Fruit fly (Drosophila melanogaster) whole organism, prepupa: ENCODE results near the gene CG31251.

Experiments used
- Blimp-1 ChIP-seq: fragments of 200-800 bp; sonication (Bioruptor generic); optimal IDR thresholded peaks from 3 replicates; lab custom pipeline; 2017; ENCODE audit warnings: missing biosample characterization, missing genetic modification characterization, mild to moderate bottlenecking, moderate library complexity, missing genetic modification reagents
- CG10631 ChIP-seq: fragments of 200-800 bp; sonication (Bioruptor generic); optimal IDR thresholded peaks from 2 replicates; lab custom pipeline; 2016; ENCODE audit warnings: missing biosample characterization, missing genetic modification characterization
- CG11294 ChIP-seq: fragments of 200-800 bp; sonication (Bioruptor generic); IDR thresholded peaks from 2 replicates; pipeline ENCODE4 v1.3.6; 2022; ENCODE audit warnings: missing biosample characterization, missing genetic modification characterization
- CG1621 ChIP-seq: fragments of 200-800 bp; sonication (Bioruptor generic); optimal IDR thresholded peaks from 3 replicates; lab custom pipeline; 2018; ENCODE audit warnings: missing biosample characterization, mild to moderate bottlenecking, missing genetic modification characterization
- CG16779 ChIP-seq: fragments of 200-800 bp; sonication (Bioruptor generic); optimal IDR thresholded peaks from 3 replicates; lab custom pipeline; 2017; ENCODE audit warnings: missing biosample characterization, mild to moderate bottlenecking, missing genetic modification characterization
- CG3032 ChIP-seq: fragments of 200-800 bp; optimal IDR thresholded peaks from 2 replicates; lab custom pipeline; 2019; ENCODE audit warnings: missing biosample characterization, mild to moderate bottlenecking, missing genetic modification characterization, moderate library complexity
- CG31627 ChIP-seq: fragments of 200-800 bp; sonication (Bioruptor generic); optimal IDR thresholded peaks from 3 replicates; lab custom pipeline; 2016; ENCODE audit warnings: missing biosample characterization, missing genetic modification characterization
- CG32006 ChIP-seq: fragments of 200-800 bp; sonication (Bioruptor generic); optimal IDR thresholded peaks from 3 replicates; lab custom pipeline; 2017; ENCODE audit warnings: missing biosample characterization, mild to moderate bottlenecking, missing genetic modification characterization
- CG6163 ChIP-seq: fragments of 200-800 bp; sonication (Bioruptor generic); IDR thresholded peaks from 3 replicates; pipeline ENCODE4 v1.3.6; 2022; ENCODE audit warnings: missing biosample characterization, missing genetic modification characterization
- CG6276 ChIP-seq: fragments of 200-800 bp; sonication (Bioruptor generic); optimal IDR thresholded peaks from 2 replicates; lab custom pipeline; 2017; ENCODE audit warnings: missing biosample characterization, mild to moderate bottlenecking, missing genetic modification characterization
- CG6808 ChIP-seq: fragments of 200-800 bp; sonication (Bioruptor generic); optimal IDR thresholded peaks from 3 replicates; lab custom pipeline; 2017; ENCODE audit warnings: missing biosample characterization, missing genetic modification characterization, mild to moderate bottlenecking, moderate library complexity, missing genetic modification reagents
- CG6854 ChIP-seq: fragments of 200-800 bp; sonication (Bioruptor generic); optimal IDR thresholded peaks from 2 replicates; lab custom pipeline; 2017; ENCODE audit warnings: missing biosample characterization, mild to moderate bottlenecking, missing genetic modification characterization
- CG8119 ChIP-seq: fragments of 200-800 bp; sonication (Bioruptor generic); IDR thresholded peaks from 3 replicates; pipeline ENCODE4 v1.3.6; 2022; ENCODE audit warnings: missing biosample characterization, missing genetic modification characterization
- CG8632 ChIP-seq: fragments of 200-800 bp; sonication (Bioruptor generic); optimal IDR thresholded peaks from 3 replicates; lab custom pipeline; 2016; ENCODE audit warnings: missing biosample characterization, missing genetic modification characterization
- Eip75B ChIP-seq: fragments of 200-800 bp; sonication (Bioruptor generic); optimal IDR thresholded peaks from 3 replicates; lab custom pipeline; 2016; ENCODE audit warnings: missing biosample characterization, missing genetic modification characterization
- Eip78C ChIP-seq: fragments of 200-800 bp; sonication (Bioruptor generic); peaks from one replicate; lab custom pipeline; 2016; ENCODE audit warnings: missing biosample characterization, missing genetic modification characterization
- Ets21C ChIP-seq: fragments of 200-800 bp; sonication (Bioruptor generic); optimal IDR thresholded peaks from 3 replicates; lab custom pipeline; 2016; ENCODE audit warnings: missing biosample characterization, missing genetic modification characterization
- Ets96B ChIP-seq: fragments of 200-800 bp; optimal IDR thresholded peaks from 2 replicates; lab custom pipeline; 2019; ENCODE audit warnings: missing biosample characterization, mild to moderate bottlenecking, missing genetic modification characterization, moderate library complexity
- Gug ChIP-seq: fragments of 200-800 bp; sonication (Bioruptor generic); IDR thresholded peaks from 2 replicates; pipeline ENCODE4 v1.3.6; 2022; ENCODE audit warnings: missing biosample characterization, missing genetic modification characterization
- Hr38 ChIP-seq: sonication (Bioruptor generic); optimal IDR thresholded peaks from 2 replicates; lab custom pipeline; 2016; ENCODE audit warnings: missing biosample characterization, missing genetic modification characterization
- Hr39 ChIP-seq: fragments of 200-800 bp; sonication (Bioruptor generic); optimal IDR thresholded peaks from 2 replicates; lab custom pipeline; 2016; ENCODE audit warnings: missing biosample characterization, missing genetic modification characterization
- Hr4 ChIP-seq: fragments of 200-800 bp; sonication (Bioruptor generic); optimal IDR thresholded peaks from 3 replicates; lab custom pipeline; 2016; ENCODE audit warnings: missing biosample characterization, missing genetic modification characterization
- Lpt ChIP-seq: fragments of 200-800 bp; sonication (Bioruptor generic); optimal IDR thresholded peaks from 3 replicates; lab custom pipeline; 2016; ENCODE audit warnings: missing biosample characterization, missing genetic modification characterization
- OdsH ChIP-seq: fragments of 200-800 bp; sonication (Bioruptor generic); optimal IDR thresholded peaks from 3 replicates; lab custom pipeline; 2016; ENCODE audit warnings: missing biosample characterization, missing genetic modification characterization
- Smox ChIP-seq: fragments of 200-800 bp; sonication (Bioruptor generic); optimal IDR thresholded peaks from 3 replicates; lab custom pipeline; 2016; ENCODE audit warnings: missing biosample characterization, missing genetic modification characterization
- Sox102F ChIP-seq: fragments of 200-800 bp; sonication (Bioruptor generic); optimal IDR thresholded peaks from 2 replicates; lab custom pipeline; 2016; ENCODE audit warnings: missing biosample characterization, mild to moderate bottlenecking, missing genetic modification characterization
- Sox14 ChIP-seq: fragments of 200-800 bp; sonication (Bioruptor generic); optimal IDR thresholded peaks from 3 replicates; lab custom pipeline; 2016; ENCODE audit warnings: missing biosample characterization, missing genetic modification characterization
- Sox15 ChIP-seq: fragments of 200-800 bp; sonication (Bioruptor generic); optimal IDR thresholded peaks from 3 replicates; lab custom pipeline; 2016; ENCODE audit warnings: missing biosample characterization, missing genetic modification characterization
- achi ChIP-seq: fragments of 200-800 bp; sonication (Bioruptor generic); optimal IDR thresholded peaks from 3 replicates; lab custom pipeline; 2016; ENCODE audit warnings: missing biosample characterization, missing genetic modification characterization
- acj6 ChIP-seq: fragments of 200-800 bp; sonication (Bioruptor generic); optimal IDR thresholded peaks from 3 replicates; lab custom pipeline; 2016; ENCODE audit warnings: missing biosample characterization, missing genetic modification characterization
- cyc ChIP-seq: fragments of 200-800 bp; sonication (Bioruptor generic); optimal IDR thresholded peaks from 3 replicates; lab custom pipeline; 2016; ENCODE audit warnings: missing biosample characterization, missing genetic modification characterization
- dac ChIP-seq: fragments of 200-800 bp; sonication (Bioruptor generic); optimal IDR thresholded peaks from 2 replicates; lab custom pipeline; 2017; ENCODE audit warnings: missing biosample characterization, mild to moderate bottlenecking, missing genetic modification characterization
- dsx ChIP-seq: fragments of 200-800 bp; optimal IDR thresholded peaks from 3 replicates; lab custom pipeline; 2019; ENCODE audit warnings: missing biosample characterization, mild to moderate bottlenecking, missing genetic modification characterization, moderate library complexity; ENCODE audit not compliant: poor library complexity, severe bottlenecking
- esn ChIP-seq: fragments of 200-800 bp; sonication (Bioruptor generic); optimal IDR thresholded peaks from 2 replicates; lab custom pipeline; 2016; ENCODE audit warnings: missing biosample characterization, mild to moderate bottlenecking, missing genetic modification characterization, moderate library complexity
- fkh ChIP-seq: fragments of 200-800 bp; sonication (Bioruptor generic); optimal IDR thresholded peaks from 3 replicates; lab custom pipeline; 2017; ENCODE audit warnings: missing biosample characterization, mild to moderate bottlenecking, missing genetic modification characterization, moderate library complexity
- lz ChIP-seq: fragments of 200-800 bp; sonication (Bioruptor generic); optimal IDR thresholded peaks from 3 replicates; lab custom pipeline; 2016; ENCODE audit warnings: missing biosample characterization, missing genetic modification characterization
- net ChIP-seq: fragments of 200-800 bp; sonication (Bioruptor generic); optimal IDR thresholded peaks from 3 replicates; lab custom pipeline; 2016; ENCODE audit warnings: missing biosample characterization, missing genetic modification characterization
- salr ChIP-seq, 2 experiments: fragments of 200-800 bp; sonication (Bioruptor generic); optimal IDR thresholded peaks; 3 replicates each; lab custom pipeline; 2016 to 2018; ENCODE audit warnings: missing biosample characterization in 2 of 2, missing genetic modification characterization in 2 of 2, mild to moderate bottlenecking in 1 of 2
- spab ChIP-seq: fragments of 200-800 bp; sonication (Bioruptor generic); optimal IDR thresholded peaks from 2 replicates; lab custom pipeline; 2017; ENCODE audit warnings: missing biosample characterization, mild to moderate bottlenecking, missing genetic modification characterization, missing genetic modification reagents
- svp ChIP-seq: fragments of 200-800 bp; sonication (Bioruptor generic); peaks from one replicate; lab custom pipeline; 2016; ENCODE audit warnings: missing biosample characterization, missing genetic modification characterization
- vri ChIP-seq: fragments of 200-800 bp; sonication (Bioruptor generic); optimal IDR thresholded peaks from 3 replicates; lab custom pipeline; 2016; ENCODE audit warnings: missing biosample characterization, mild to moderate bottlenecking, missing genetic modification characterization

CG31251 gene

DNA sequence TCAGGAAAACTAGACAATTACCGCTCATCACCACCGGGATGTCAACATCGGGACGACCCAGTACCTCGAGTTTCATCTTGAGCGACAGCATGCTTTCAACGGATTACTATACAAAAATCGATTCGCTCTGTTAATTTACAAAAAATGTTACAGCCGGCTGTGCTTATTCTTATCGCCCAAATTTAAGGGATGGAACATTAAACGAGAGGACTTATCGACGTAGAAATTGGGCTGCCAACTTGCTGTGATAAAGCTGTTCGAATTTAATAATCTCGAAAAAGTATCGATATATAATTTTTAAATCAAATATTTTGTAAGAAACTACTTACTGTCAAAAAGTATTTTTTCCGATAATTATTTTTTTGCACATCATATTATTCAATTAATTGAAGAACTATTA is 2.2 kb upstream of the CG31251 start, which contains the start of gene CG31249:
TSS of gene CG31249 (minus strand) at position 197 of the 400 bp plus-strand sequence.
- TF ChIP-seq spab (GFP tag; lab: Kevin White, UChicago) (no peak), esn (GFP tag; lab: Kevin White, UChicago) (peak; percentile 46), CG3032 (tag; lab: Kevin White, UChicago) (peak; percentile 18)

DNA sequence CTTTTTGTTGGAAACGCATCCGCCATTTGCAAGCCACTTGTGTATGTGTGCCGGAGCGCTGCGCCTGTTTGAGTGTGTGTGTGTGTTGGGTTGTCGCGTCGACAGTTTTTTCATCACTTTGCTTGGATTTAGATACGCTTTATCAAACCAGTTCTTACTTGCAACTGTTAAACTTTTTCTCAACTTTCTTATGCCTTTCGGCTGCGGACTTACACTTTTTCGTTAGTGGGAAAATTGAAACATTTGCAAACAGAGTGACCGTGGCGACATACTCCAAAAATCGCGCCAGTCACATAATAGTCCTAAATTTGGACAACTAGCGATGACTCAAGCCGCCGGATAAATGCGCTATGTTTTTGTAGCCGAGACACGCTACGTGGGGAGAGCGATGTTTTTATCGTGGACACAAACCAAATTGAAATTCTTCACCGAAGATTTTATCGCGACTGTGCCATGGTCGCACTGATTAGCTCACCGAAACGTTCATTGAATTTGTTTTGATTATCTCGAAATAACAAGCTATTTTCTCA is 2.4 kb downstream of the CG31251 start, which contains the start of the genes alt and CG7655:
TSS of gene alt (minus strand) at position 272 of the 530 bp plus-strand sequence.
TSS of gene CG7655 (plus strand) at position 426 of the 530 bp plus-strand sequence.
- peak; percentile 18 for TF ChIP-seq CG6854 (GFP tag; lab: Kevin White, UChicago)
- TF ChIP-seq dsx (GFP tag; lab: Kevin White, UChicago), result peak; percentile 65
- no peak for TF ChIP-seq CG6276 (GFP tag; lab: Kevin White, UChicago)
- peak; percentile 11 for TF ChIP-seq esn (GFP tag; lab: Kevin White, UChicago)
- peak; percentile 61 for TF ChIP-seq Eip78C (GFP tag; lab: Kevin White, UChicago)
- no peak for TF ChIP-seq CG16779 (tag; lab: Kevin White, UChicago)
- TF ChIP-seq Sox14, result peak; percentile 18
- no peak for TF ChIP-seq CG8119 (GFP tag; lab: Robert Waterston, UW)
- TF ChIP-seq, all 60 proteins: peak for 5

DNA sequence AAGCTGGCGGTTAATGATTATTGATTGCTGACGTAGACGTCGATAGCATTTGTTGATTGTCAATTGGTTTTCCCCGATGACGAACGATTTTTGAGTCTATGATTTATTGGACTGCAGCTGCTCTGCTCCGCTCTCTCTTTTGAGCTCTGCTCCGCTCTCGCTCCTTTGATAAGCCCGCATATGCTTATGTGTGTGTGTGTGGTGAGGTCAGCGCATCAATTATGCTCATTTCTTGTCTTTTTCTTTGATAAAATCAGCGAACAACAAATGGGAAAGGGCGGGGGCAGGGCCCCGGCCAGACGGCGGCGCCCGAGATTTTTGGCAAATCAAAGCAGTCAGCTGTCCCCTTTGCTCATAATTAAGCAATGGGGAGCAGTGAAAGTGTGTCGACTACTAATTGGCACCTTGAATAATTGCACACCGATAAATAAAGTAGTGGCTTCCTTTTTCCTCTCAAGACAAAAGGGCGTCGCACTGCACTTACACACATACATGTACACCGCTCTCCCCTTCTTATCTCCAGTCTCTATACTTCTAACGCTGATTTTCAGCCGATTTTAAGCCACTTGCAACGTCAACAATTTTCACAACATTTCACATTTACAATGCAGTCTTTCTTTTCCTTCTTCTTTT is 3.0 kb downstream of the CG31251 start:
- TF ChIP-seq salr (GFP tag; optimal IDR thresholded peaks at IDR 0.05; lab: Kevin White, UChicago), result no peak
- peak; percentile 26 for TF ChIP-seq Blimp-1 (GFP tag; lab: Kevin White, UChicago)
- no peak for TF ChIP-seq Sox102F (GFP tag; lab: Kevin White, UChicago)
- no peak for TF ChIP-seq CG6163 (GFP tag; lab: Robert Waterston, UW)
- TF ChIP-seq Gug (GFP tag; lab: Robert Waterston, UW), result no peak

- TF ChIP-seq salr (GFP tag; optimal IDR thresholded peaks at IDR 0.05; lab: Kevin White, UChicago) (peak in 1 of 2 experiments; percentile 60), Sox14 (peak; percentile 17), lz (GFP tag; lab: Kevin White, UChicago) (peak; percentile 56), svp (peak; percentile 80), Blimp-1 (GFP tag; lab: Kevin White, UChicago) (no peak), CG16779 (tag; lab: Kevin White, UChicago) (no peak), Sox15 (GFP tag; lab: Kevin White, UChicago) (peak; percentile 31), Eip78C (GFP tag; lab: Kevin White, UChicago) (peak; percentile 90), CG31627 (GFP tag; lab: Kevin White, UChicago) (peak; percentile 12), Eip75B (GFP tag; lab: Kevin White, UChicago) (peak; percentile 25), cyc (GFP tag; lab: Kevin White, UChicago) (no peak), Lpt (peak; percentile 24), Hr39 (GFP tag; lab: Kevin White, UChicago) (peak; percentile 28), fkh (no peak), dsx (GFP tag; lab: Kevin White, UChicago) (no peak), Ets96B (tag; lab: Kevin White, UChicago) (peak; percentile 3), CG3032 (tag; lab: Kevin White, UChicago) (peak; percentile 11), CG6163 (GFP tag; lab: Robert Waterston, UW) (0 out of 3 replicates have a peak, but pooled peaks have one; percentile 9), acj6 (GFP tag; lab: Kevin White, UChicago) (peak; percentile 39), CG1621 (tag; lab: Kevin White, UChicago) (no peak), Hr4 (GFP tag; lab: Kevin White, UChicago) (peak; percentile 64), achi (GFP tag; lab: Kevin White, UChicago) (peak; percentile 57), Ets21C (GFP tag; lab: Kevin White, UChicago) (peak; percentile 38), CG10631 (GFP tag; lab: Kevin White, UChicago) (no peak), CG11294 (GFP tag; lab: Robert Waterston, UW) (no peak), Hr38 (GFP tag; lab: Kevin White, UChicago) (no peak), OdsH (GFP tag; lab: Kevin White, UChicago) (peak; percentile 53), dac (GFP tag; lab: Kevin White, UChicago) (peak; percentile 40), CG32006 (GFP tag; lab: Kevin White, UChicago) (peak; percentile 80), Smox (GFP tag; lab: Kevin White, UChicago) (peak; percentile 69), net (GFP tag; lab: Kevin White, UChicago) (peak; percentile 53), CG6808 (GFP tag; lab: Kevin White, UChicago) (no peak), CG8632 (GFP tag; lab: Kevin White, UChicago) (no peak), vri (no peak), CG8119 (GFP tag; lab: Robert Waterston, UW) (no peak)
Measured at dm6 chr3R:17680639-17681302, 3.9 kb downstream of the CG31251 start.
